Fruit fly (Drosophila melanogaster) whole organism, adult: ENCODE results near the gene cnc.

Experiments
- CG11617 ChIP-seq: fragments of 200-800 bp; sonication (Bioruptor generic); optimal IDR thresholded peaks from 2 replicates; lab custom pipeline; 2017; ENCODE audit warnings: mild to moderate bottlenecking, missing biosample characterization, missing genetic modification reagents, missing genetic modification characterization
- CG12768 ChIP-seq: fragments of 200-800 bp; sonication (Bioruptor generic); optimal IDR thresholded peaks from 2 replicates; lab custom pipeline; 2017; ENCODE audit warnings: missing biosample characterization, missing genetic modification characterization, mild to moderate bottlenecking, moderate library complexity, missing genetic modification reagents
- CG14711 ChIP-seq: fragments of 200-800 bp; sonication (Bioruptor generic); optimal IDR thresholded peaks from 2 replicates; lab custom pipeline; 2018; ENCODE audit warnings: missing biosample characterization, mild to moderate bottlenecking, missing genetic modification characterization, moderate library complexity
- CG1620 ChIP-seq: fragments of 200-800 bp; sonication (Bioruptor generic); optimal IDR thresholded peaks from 2 replicates; lab custom pipeline; 2016; ENCODE audit warnings: missing biosample characterization, missing genetic modification characterization
- CG33017 ChIP-seq: fragments of 200-800 bp; sonication (Bioruptor generic); optimal IDR thresholded peaks from 2 replicates; lab custom pipeline; 2018; ENCODE audit warnings: missing biosample characterization, mild to moderate bottlenecking, missing genetic modification characterization, moderate library complexity
- CG5204 ChIP-seq: fragments of 200-800 bp; sonication (Bioruptor generic); optimal IDR thresholded peaks from 2 replicates; lab custom pipeline; 2016; ENCODE audit warnings: missing biosample characterization, missing genetic modification characterization
- CG7045 ChIP-seq: fragments of 200-800 bp; sonication (Bioruptor generic); optimal IDR thresholded peaks from 2 replicates; lab custom pipeline; 2017; ENCODE audit warnings: missing biosample characterization, mild to moderate bottlenecking, missing genetic modification characterization
- CG7101 ChIP-seq: fragments of 200-800 bp; sonication (Bioruptor generic); optimal IDR thresholded peaks from 2 replicates; lab custom pipeline; 2018; ENCODE audit warnings: missing biosample characterization, mild to moderate bottlenecking, missing genetic modification characterization, moderate library complexity
- Clk ChIP-seq: fragments of 200-800 bp; sonication (Bioruptor generic); optimal IDR thresholded peaks from 2 replicates; lab custom pipeline; 2017; ENCODE audit warnings: missing biosample characterization, missing genetic modification characterization
- Crg-1 ChIP-seq: fragments of 200-800 bp; sonication (Bioruptor generic); optimal IDR thresholded peaks from 2 replicates; lab custom pipeline; 2016; ENCODE audit warnings: missing biosample characterization, missing genetic modification characterization
- Hr96 ChIP-seq: fragments of 200-800 bp; sonication (Bioruptor generic); optimal IDR thresholded peaks from 2 replicates; lab custom pipeline; 2016; ENCODE audit warnings: missing biosample characterization, missing genetic modification characterization
- Mnt ChIP-seq: fragments of 200-800 bp; sonication (Bioruptor generic); optimal IDR thresholded peaks from 2 replicates; lab custom pipeline; 2016; ENCODE audit warnings: missing biosample characterization, mild to moderate bottlenecking, missing genetic modification characterization
- bab1 ChIP-seq: fragments of 200-800 bp; sonication (Bioruptor generic); optimal IDR thresholded peaks from 3 replicates; lab custom pipeline; 2019; ENCODE audit warnings: missing biosample characterization, mild to moderate bottlenecking, missing genetic modification characterization, moderate library complexity
- cic ChIP-seq: fragments of 200-800 bp; sonication (Bioruptor generic); optimal IDR thresholded peaks from 2 replicates; lab custom pipeline; 2017; ENCODE audit warnings: missing biosample characterization, mild to moderate bottlenecking, missing genetic modification characterization, moderate library complexity
- cnc ChIP-seq, 2 experiments: fragments of >200 bp; optimal IDR thresholded peaks; 2 replicates each; lab custom pipeline; 2017
- kay ChIP-seq: fragments of 200-800 bp; sonication (Bioruptor generic); peaks from one replicate; lab custom pipeline; 2016; ENCODE audit warnings: missing biosample characterization, missing genetic modification characterization, borderline replicate concordance
- ovo ChIP-seq: fragments of 200-800 bp; sonication (Bioruptor generic); optimal IDR thresholded peaks from 2 replicates; lab custom pipeline; 2016; ENCODE audit warnings: missing biosample characterization, missing genetic modification characterization
- pad ChIP-seq: fragments of 200-800 bp; sonication (Bioruptor generic); optimal IDR thresholded peaks from 3 replicates; lab custom pipeline; 2017; ENCODE audit warnings: missing biosample characterization, missing genetic modification characterization, mild to moderate bottlenecking, moderate library complexity, missing genetic modification reagents
- tj ChIP-seq: fragments of 200-800 bp; sonication (Bioruptor generic); optimal IDR thresholded peaks from 3 replicates; lab custom pipeline; 2017; ENCODE audit warnings: missing biosample characterization, mild to moderate bottlenecking, missing genetic modification characterization, moderate library complexity
- toe ChIP-seq: fragments of 200-800 bp; sonication (Bioruptor generic); optimal IDR thresholded peaks from 2 replicates; lab custom pipeline; 2016; ENCODE audit warnings: missing biosample characterization, missing genetic modification characterization

Gene cnc

dm6 chr3R:23180980-23181630 is 45.4 kb downstream of the cnc start:
- TF ChIP-seq CG7101 = peak; percentile 43
- TF ChIP-seq CG33017 (tag; lab: Kevin White, UChicago) = peak; percentile 49
- TF ChIP-seq ovo = no peak

dm6 chr3R:23179336-23179735 is 47.2 kb downstream of the cnc start:
- TF ChIP-seq toe (GFP tag; lab: Kevin White, UChicago) (no peak), kay (GFP tag; lab: Kevin White, UChicago) (peak; percentile 87), CG12768 (GFP tag; lab: Kevin White, UChicago) (no peak)

dm6 chr3R:23178052-23178591 is 48.4 kb downstream of the cnc start:
- TF ChIP-seq CG33017 (tag; lab: Kevin White, UChicago) = no peak
- peak; percentile 6 for TF ChIP-seq CG7101
- no peak for TF ChIP-seq CG5204 (GFP tag; lab: Kevin White, UChicago)
- TF ChIP-seq CG12768 (GFP tag; lab: Kevin White, UChicago) = no peak
- no peak for TF ChIP-seq CG7045
- no peak for TF ChIP-seq Clk (GFP tag; lab: Kevin White, UChicago)
- no peak for TF ChIP-seq CG1620

dm6 chr3R:23177457-23177856 is 49.1 kb downstream of the cnc start:
- TF ChIP-seq cnc (optimal IDR thresholded peaks at IDR 0.05; lab: Kevin White, UChicago) (no peak), CG5204 (GFP tag; lab: Kevin White, UChicago) (no peak), CG14711 (tag; lab: Kevin White, UChicago) (no peak), toe (GFP tag; lab: Kevin White, UChicago) (no peak), ovo (no peak), CG1620 (no peak), Clk (GFP tag; lab: Kevin White, UChicago) (no peak), CG7045 (no peak), Hr96 (no peak), CG7101 (no peak)

dm6 chr3R:23176445-23177087 is 49.9 kb downstream of the cnc start:
- TF ChIP-seq toe (GFP tag; lab: Kevin White, UChicago) = peak; percentile 55
- TF ChIP-seq CG11617 (GFP tag; lab: Kevin White, UChicago) = peak; percentile 60
- peak; percentile 81 for TF ChIP-seq CG7045
- TF ChIP-seq CG14711 (tag; lab: Kevin White, UChicago) = peak; percentile 24
- TF ChIP-seq kay (GFP tag; lab: Kevin White, UChicago) = peak; percentile 69
- TF ChIP-seq Crg-1 (GFP tag; lab: Kevin White, UChicago) = peak; percentile 67
- peak; percentile 88 for TF ChIP-seq cic (GFP tag; lab: Kevin White, UChicago)
- TF ChIP-seq pad = peak; percentile 54
- TF ChIP-seq bab1 (GFP tag; lab: Kevin White, UChicago) = no peak
- TF ChIP-seq CG33017 (tag; lab: Kevin White, UChicago) = peak; percentile 72
- peak; percentile 12 for TF ChIP-seq CG12768 (GFP tag; lab: Kevin White, UChicago)
- TF ChIP-seq Hr96 = peak; percentile 22
- TF ChIP-seq CG1620 = peak; percentile 55
- TF ChIP-seq CG5204 (GFP tag; lab: Kevin White, UChicago) = peak; percentile 58
- TF ChIP-seq cnc (optimal IDR thresholded peaks at IDR 0.05; lab: Kevin White, UChicago) = no peak
- TF ChIP-seq Clk (GFP tag; lab: Kevin White, UChicago) = peak; percentile 49
- TF ChIP-seq ovo = peak; percentile 89
- peak; percentile 73 for TF ChIP-seq Mnt (GFP tag; lab: Kevin White, UChicago)
- TF ChIP-seq CG7101 = peak; percentile 83
- TF ChIP-seq tj = no peak

DNA sequence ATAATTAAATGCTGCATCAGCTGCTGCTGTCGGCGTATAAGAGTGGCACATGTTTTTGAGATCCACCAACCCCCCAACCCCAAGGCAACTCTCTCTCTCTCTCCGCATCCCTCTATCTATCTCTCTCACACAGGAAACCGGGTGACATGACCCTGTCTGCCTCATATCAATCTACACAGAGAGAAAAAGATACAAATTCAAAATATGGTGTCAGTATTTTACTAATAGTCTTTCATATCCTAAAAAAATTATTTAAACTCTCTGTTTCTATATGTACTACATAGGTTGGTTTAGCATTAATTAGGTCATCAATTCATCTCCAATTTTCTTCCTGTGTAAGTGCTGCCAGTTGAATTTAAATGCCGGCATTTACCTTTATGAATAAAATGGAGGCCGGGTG is 51.1 kb downstream of the cnc start:
- peak; percentile 18 for TF ChIP-seq bab1 (GFP tag; lab: Kevin White, UChicago)
- TF ChIP-seq CG7101 = peak; percentile 59
- TF ChIP-seq CG5204 (GFP tag; lab: Kevin White, UChicago) = no peak
- peak; percentile 61 for TF ChIP-seq CG14711 (tag; lab: Kevin White, UChicago)
- TF ChIP-seq CG1620 = no peak
- peak; percentile 6 for TF ChIP-seq tj
- peak; percentile 21 for TF ChIP-seq CG11617 (GFP tag; lab: Kevin White, UChicago)

dm6 chr3R:23174739-23175138 is 51.8 kb downstream of the cnc start:
- no peak for TF ChIP-seq pad
- TF ChIP-seq Mnt (GFP tag; lab: Kevin White, UChicago) = no peak
- no peak for TF ChIP-seq CG14711 (tag; lab: Kevin White, UChicago)
- no peak for TF ChIP-seq CG7101
- TF ChIP-seq Clk (GFP tag; lab: Kevin White, UChicago) = no peak
